Worm (Caenorhabditis elegans) whole organism, late embryonic: ENCODE results near the gene C08E3.1.

Experiments
- T23F11.4 ChIP-seq: fragments of 200-800 bp; sonication (Bioruptor generic); optimal IDR thresholded peaks from 2 replicates; lab custom pipeline; 2018; ENCODE audit warnings: mild to moderate bottlenecking, missing genetic modification characterization, missing compliant biosample characterization
- ets-4 ChIP-seq: sonication (generic microtip); optimal IDR thresholded peaks from 2 replicates; lab custom pipeline; 2016; ENCODE audit warnings: missing genetic modification characterization, missing compliant biosample characterization
- gmeb-2 ChIP-seq: sonication (generic microtip); optimal IDR thresholded peaks from 2 replicates; lab custom pipeline; 2016; ENCODE audit warnings: missing genetic modification characterization, inconsistent platforms, missing compliant biosample characterization
- pag-3 ChIP-seq: sonication (generic microtip); optimal IDR thresholded peaks from 2 replicates; lab custom pipeline; 2016; ENCODE audit warnings: missing compliant biosample characterization, missing genetic modification characterization, borderline replicate concordance
- pros-1 ChIP-seq: fragments of 150-350 bp; optimal IDR thresholded peaks from 2 replicates; lab custom pipeline; 2014; ENCODE audit warnings: missing biosample characterization, missing genetic modification reagents, missing genetic modification characterization

ce11 chrII:1648768-1649167 is 15.2 kb downstream of the C08E3.1 start, which contains the start of gene fbxb-21:
- TF ChIP-seq ets-4 (tag; lab: Kevin White, UChicago): no peak
- no peak for TF ChIP-seq T23F11.4 (GFP tag; lab: Kevin White, UChicago)
- no peak for TF ChIP-seq pros-1
- no peak for TF ChIP-seq pag-3 (tag; lab: Kevin White, UChicago)
- no peak for TF ChIP-seq gmeb-2 (tag; lab: Kevin White, UChicago)
